Fruit fly (Drosophila melanogaster) whole organism, pupa: ENCODE results near the gene TwdlW.

Experiments
- CG10348 ChIP-seq: fragments of 200-800 bp; sonication (Bioruptor generic); IDR thresholded peaks from 2 replicates; pipeline ENCODE4 v1.3.6; 2022; ENCODE audit warnings: missing biosample characterization, missing genetic modification characterization
- CG12605 ChIP-seq: fragments of 200-800 bp; sonication (Bioruptor generic); IDR thresholded peaks from 2 replicates; pipeline ENCODE4 v1.3.6; 2022; ENCODE audit warnings: missing biosample characterization, missing genetic modification characterization
- CG13204 ChIP-seq: fragments of 200-800 bp; sonication (Bioruptor generic); optimal IDR thresholded peaks from 2 replicates; lab custom pipeline; 2018; ENCODE audit warnings: missing biosample characterization, mild to moderate bottlenecking, missing genetic modification characterization, moderate library complexity
- CG32121 ChIP-seq: fragments of 200-800 bp; sonication (Bioruptor generic); IDR thresholded peaks from 2 replicates; pipeline ENCODE4 v1.3.6; 2022; ENCODE audit warnings: missing biosample characterization, missing genetic modification characterization
- CG8301 ChIP-seq: fragments of 200-800 bp; sonication (Bioruptor generic); optimal IDR thresholded peaks from 2 replicates; lab custom pipeline; 2018; ENCODE audit warnings: missing biosample characterization, mild to moderate bottlenecking, missing genetic modification characterization
- CG9948 ChIP-seq: fragments of 200-800 bp; sonication (Bioruptor generic); optimal IDR thresholded peaks from 2 replicates; lab custom pipeline; 2018; ENCODE audit warnings: missing biosample characterization, mild to moderate bottlenecking, missing genetic modification characterization, moderate library complexity
- D1 ChIP-seq: fragments of 200-800 bp; sonication (Bioruptor generic); optimal IDR thresholded peaks from 2 replicates; lab custom pipeline; 2018; ENCODE audit warnings: missing biosample characterization, mild to moderate bottlenecking, missing genetic modification characterization, moderate library complexity
- EcR ChIP-seq: fragments of 200-800 bp; sonication (Bioruptor generic); optimal IDR thresholded peaks from 3 replicates; lab custom pipeline; 2019; ENCODE audit warnings: missing biosample characterization, missing genetic modification characterization, mild to moderate bottlenecking, moderate library complexity, missing genetic modification reagents
- Pif1A ChIP-seq: fragments of 200-800 bp; sonication (Bioruptor generic); optimal IDR thresholded peaks from 3 replicates; lab custom pipeline; 2016; ENCODE audit warnings: missing biosample characterization, missing genetic modification characterization
- Pif1B ChIP-seq: fragments of 200-800 bp; sonication (Bioruptor generic); optimal IDR thresholded peaks from 3 replicates; lab custom pipeline; 2016; ENCODE audit warnings: missing biosample characterization, missing genetic modification characterization
- Snoo ChIP-seq: fragments of 200-800 bp; sonication (Bioruptor generic); optimal IDR thresholded peaks from 3 replicates; lab custom pipeline; 2017; ENCODE audit warnings: missing biosample characterization, mild to moderate bottlenecking, missing genetic modification characterization, inconsistent platforms
- fd96Ca ChIP-seq: fragments of 200-800 bp; sonication (Bioruptor generic); IDR thresholded peaks from 3 replicates; pipeline ENCODE4 v1.3.6; 2022; ENCODE audit warnings: missing biosample characterization, missing genetic modification characterization
- gl ChIP-seq: fragments of 200-800 bp; sonication (Bioruptor generic); optimal IDR thresholded peaks from 2 replicates; lab custom pipeline; 2018; ENCODE audit warnings: missing biosample characterization, mild to moderate bottlenecking, missing genetic modification characterization

Gene TwdlW

dm6 chr3R:17110880-17111726, 31.1 kb downstream of the TwdlW start:
- TF ChIP-seq D1 (tag; lab: Kevin White, UChicago), result no peak
- TF ChIP-seq EcR, result peak; percentile 96
- no peak for TF ChIP-seq Pif1A (GFP tag; lab: Kevin White, UChicago)

- no peak for TF ChIP-seq Snoo (tag; lab: Kevin White, UChicago)
- no peak for TF ChIP-seq fd96Ca (GFP tag; lab: Robert Waterston, UW)
- TF ChIP-seq Pif1A (GFP tag; lab: Kevin White, UChicago), result no peak
- TF ChIP-seq CG12605 (GFP tag; lab: Robert Waterston, UW), result no peak
- no peak for TF ChIP-seq CG9948 (tag; lab: Kevin White, UChicago)
- TF ChIP-seq CG10348 (GFP tag; lab: Robert Waterston, UW), result no peak
- TF ChIP-seq CG13204, result no peak
- TF ChIP-seq CG32121 (GFP tag; lab: Robert Waterston, UW), result no peak
- TF ChIP-seq CG8301 (tag; lab: Kevin White, UChicago), result no peak
- no peak for TF ChIP-seq gl (tag; lab: Kevin White, UChicago)
- no peak for TF ChIP-seq EcR
- TF ChIP-seq Pif1B (GFP tag; lab: Kevin White, UChicago), result no peak
These were observed 33.3 kb downstream of the TwdlW start for dm6 chr3R:17108881-17109280.
